Worm (Caenorhabditis elegans) whole organism, mixed stage, embryonic: ENCODE measurements around the gene Y43F8B.18.

ENCODE experiments used
- blmp-1 ChIP-seq: fragments of 150-350 bp; optimal IDR thresholded peaks from 2 replicates; lab custom pipeline; 2014; ENCODE audit warnings: missing biosample characterization, missing genetic modification characterization
- ceh-83 ChIP-seq: fragments of 200-800 bp; sonication (Bioruptor generic); optimal IDR thresholded peaks from 2 replicates; lab custom pipeline; 2018; ENCODE audit warnings: mild to moderate bottlenecking, missing genetic modification characterization, missing compliant biosample characterization
- lin-32 ChIP-seq: fragments of 200-800 bp; sonication (Bioruptor generic); optimal IDR thresholded peaks from 2 replicates; lab custom pipeline; 2018; ENCODE audit warnings: mild to moderate bottlenecking, missing genetic modification characterization, missing compliant biosample characterization
- mep-1 ChIP-seq: fragments of 150-350 bp; optimal IDR thresholded peaks from 2 replicates; lab custom pipeline; 2017; ENCODE audit warnings: missing biosample characterization, missing genetic modification reagents, missing genetic modification characterization, inconsistent platforms
- snpc-4 ChIP-seq: fragments of 150-350 bp; optimal IDR thresholded peaks from 2 replicates; lab custom pipeline; 2014; ENCODE audit warnings: missing biosample characterization, missing genetic modification characterization
- unc-62 ChIP-seq: fragments of 150-350 bp; optimal IDR thresholded peaks from 2 replicates; lab custom pipeline; 2014; ENCODE audit warnings: missing biosample characterization, missing genetic modification reagents, missing genetic modification characterization
- ztf-11 ChIP-seq: fragments of 150-350 bp; optimal IDR thresholded peaks from 2 replicates; lab custom pipeline; 2014; ENCODE audit warnings: missing biosample characterization, missing genetic modification characterization

ce11 chrV:19485690-19486089 is at the start of gene Y43F8B.18:
- no peak for TF ChIP-seq ztf-11 (tag; lab: Kevin White, UChicago)
- TF ChIP-seq lin-32 (GFP tag; lab: Kevin White, UChicago): no peak
- TF ChIP-seq ceh-83 (GFP tag; lab: Kevin White, UChicago): no peak
- TF ChIP-seq unc-62 (GFP tag; lab: Kevin White, UChicago): no peak
- no peak for TF ChIP-seq snpc-4 (tag; lab: Kevin White, UChicago)
- TF ChIP-seq blmp-1: no peak
- TF ChIP-seq mep-1 (tag; lab: Kevin White, UChicago): no peak
